Worm (Caenorhabditis elegans): Measurements from ENCODE around the gene sdz-37.

- TF ChIP-seq egl-27 (tag; optimal IDR thresholded peaks at IDR 0.05) = no peak
- peak; percentile 52 for TF ChIP-seq rnt-1 (tag; optimal IDR thresholded peaks at IDR 0.05)
- no peak for TF ChIP-seq ama-1 (optimal IDR thresholded peaks at IDR 0.05)
Measured at ce11 chrII:10446814-10447213, 17.9 kb upstream of the sdz-37 start.
